Worm (Caenorhabditis elegans) whole organism, L4 larva: ENCODE data around the gene acs-18.

Source experiments
- D1046.2 ChIP-seq: fragments of 200-800 bp; sonication (Bioruptor generic); IDR thresholded peaks from 2 replicates; pipeline ENCODE4 v1.3.6; 2022; ENCODE audit warnings: missing genetic modification characterization, missing compliant biosample characterization
- daf-16 ChIP-seq, 3 experiments: sonication (generic microtip); optimal IDR thresholded peaks; 2 replicates each; lab custom pipeline; 2016 to 2017; ENCODE audit warnings: missing genetic modification characterization in 3 of 3, missing genetic modification reagents in 3 of 3, mild to moderate bottlenecking in 2 of 3, missing compliant biosample characterization in 2 of 3, missing biosample characterization in 1 of 3, moderate library complexity in 1 of 3
- hlh-11 ChIP-seq: fragments of 200-800 bp; sonication (Bioruptor generic); optimal IDR thresholded peaks from 2 replicates; lab custom pipeline; 2018; ENCODE audit warnings: mild to moderate bottlenecking, missing genetic modification characterization, missing compliant biosample characterization
- zip-2 ChIP-seq: fragments of 150-350 bp; optimal IDR thresholded peaks from 2 replicates; lab custom pipeline; 2014; ENCODE audit warnings: missing biosample characterization, missing genetic modification characterization

Gene acs-18

DNA sequence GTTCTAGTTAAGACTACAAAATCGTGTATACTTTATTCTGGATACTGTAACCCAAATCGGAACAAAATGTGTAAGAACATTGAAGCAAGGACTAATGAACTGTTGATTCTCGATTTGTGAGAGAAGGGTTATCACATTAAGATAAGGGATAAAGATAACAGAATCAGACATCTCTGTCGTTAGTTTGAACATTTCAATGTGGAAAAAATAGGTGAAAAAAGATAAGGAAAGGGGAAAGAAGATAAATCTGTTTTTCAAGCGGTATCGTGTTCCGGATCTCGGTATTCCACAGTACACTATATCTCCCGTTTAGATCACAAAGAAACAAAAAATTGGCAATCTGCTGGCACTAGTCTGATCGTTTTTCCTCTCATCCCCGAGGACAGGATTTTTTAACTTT, 52.4 kb downstream of the acs-18 start (continued):
- peak; percentile 29 for TF ChIP-seq hlh-11 (tag; lab: Kevin White, UChicago)
- no peak for TF ChIP-seq D1046.2 (GFP tag; lab: Robert Waterston, UW)
- TF ChIP-seq daf-16 (GFP tag; optimal IDR thresholded peaks at IDR 0.05; lab: Kevin White, UChicago), result no peak
- no peak for TF ChIP-seq daf-16 (tag; optimal IDR thresholded peaks at IDR 0.05; lab: Kevin White, UChicago)
- no peak for TF ChIP-seq zip-2 (tag; lab: Kevin White, UChicago)
